Fruit fly (Drosophila melanogaster): ENCODE measurements around the gene fbp.

Gene fbp

DNA sequence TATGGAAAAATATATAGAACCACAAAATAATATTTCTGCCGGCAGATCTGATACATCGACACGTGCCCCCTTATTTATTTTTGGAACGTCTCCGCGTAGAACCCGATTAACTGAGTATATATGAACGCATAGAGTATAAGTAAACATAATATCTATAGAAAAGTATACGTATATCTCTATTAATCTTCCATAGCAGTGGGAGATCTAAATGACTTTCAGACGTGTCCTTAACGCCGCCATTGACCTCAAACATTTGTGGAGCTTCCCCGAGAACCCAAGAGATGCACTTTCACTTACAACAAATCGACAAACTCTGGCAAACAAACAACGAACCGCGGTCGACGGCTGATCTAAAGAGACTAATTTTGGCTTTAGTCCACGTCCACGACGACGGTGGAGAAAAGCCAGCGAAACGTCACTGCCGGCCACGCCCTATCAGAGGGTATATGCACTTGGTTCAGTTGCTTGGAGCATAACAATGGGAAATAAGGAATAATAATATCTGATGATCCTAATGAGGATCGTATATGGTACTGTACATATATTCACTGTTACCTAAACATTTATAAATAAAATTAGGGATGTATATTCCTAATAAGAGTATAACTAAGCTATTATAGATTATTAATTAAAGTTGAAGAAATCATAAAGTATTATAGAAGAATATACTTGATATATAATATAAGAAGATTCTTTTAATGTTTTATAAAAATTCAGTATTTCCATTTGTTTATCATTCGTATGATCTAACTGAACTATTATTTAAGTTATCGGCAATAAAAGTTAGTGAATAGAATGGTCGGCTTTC, at the start of gene fbp (continued):
- peak; percentile 53 for TF ChIP-seq CG6163 (GFP tag; IDR thresholded peaks at IDR 0.05)
- TF ChIP-seq CG6854 (GFP tag; optimal IDR thresholded peaks at IDR 0.05) = no peak
- peak; percentile 60 for TF ChIP-seq CG31627 (GFP tag; optimal IDR thresholded peaks at IDR 0.05)
- TF ChIP-seq Gug (GFP tag; IDR thresholded peaks at IDR 0.05) = peak; percentile 46; the same call in 1 of the 2 replicates
- peak; percentile 30 for TF ChIP-seq CG9139 (GFP tag; optimal IDR thresholded peaks at IDR 0.05)
- peak; percentile 68 to 80 for TF ChIP-seq ss (GFP tag; optimal IDR thresholded peaks at IDR 0.05)
- peak; percentile 76 for TF ChIP-seq net (GFP tag; optimal IDR thresholded peaks at IDR 0.05)
- TF ChIP-seq cyc (GFP tag; optimal IDR thresholded peaks at IDR 0.05) = peak; percentile 57
- peak; percentile 50 for TF ChIP-seq CG8119 (GFP tag; IDR thresholded peaks at IDR 0.05)
- TF ChIP-seq salr (GFP tag; optimal IDR thresholded peaks at IDR 0.05) = peak in 1 of 2 experiments; percentile 93

DNA sequence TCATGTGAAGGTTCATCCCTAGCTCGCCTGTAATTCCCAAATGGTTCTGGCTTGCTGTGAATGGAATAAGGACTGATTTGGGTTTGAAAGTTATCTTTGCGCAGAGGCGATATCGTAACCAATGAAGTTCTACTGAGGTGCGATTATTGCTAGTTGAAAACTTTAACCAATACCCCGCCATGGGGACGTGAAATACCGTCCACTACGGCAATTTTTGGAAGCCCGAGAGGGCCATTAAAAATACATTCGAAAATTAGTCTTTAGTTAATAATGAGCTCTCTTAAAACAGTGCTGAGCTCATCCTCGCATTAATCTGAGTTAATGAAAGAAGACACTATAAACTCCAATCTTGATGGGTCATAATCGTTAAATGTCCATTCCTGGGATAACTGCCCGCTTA, 46.7 kb upstream of the fbp start:
- TF ChIP-seq cyc (GFP tag; optimal IDR thresholded peaks at IDR 0.05) = no peak
- no peak for TF ChIP-seq CG3919 (GFP tag; optimal IDR thresholded peaks at IDR 0.05)
- no peak for TF ChIP-seq fd85E (GFP tag; optimal IDR thresholded peaks at IDR 0.05)
- no peak for TF ChIP-seq CG6276 (GFP tag; optimal IDR thresholded peaks at IDR 0.05)
- TF ChIP-seq CG8632 (GFP tag; optimal IDR thresholded peaks at IDR 0.05) = no peak
- TF ChIP-seq Eip75B (GFP tag; optimal IDR thresholded peaks at IDR 0.05) = no peak
- TF ChIP-seq Blimp-1 (GFP tag; optimal IDR thresholded peaks at IDR 0.05) = no peak
- TF ChIP-seq achi (GFP tag; optimal IDR thresholded peaks at IDR 0.05) = no peak
- no peak for TF ChIP-seq dsx (GFP tag; optimal IDR thresholded peaks at IDR 0.05; ENCODE audit: poor library complexity, severe bottlenecking)
- no peak for TF ChIP-seq ss (GFP tag; optimal IDR thresholded peaks at IDR 0.05)
- no peak for TF ChIP-seq CG11762 (GFP tag; optimal IDR thresholded peaks at IDR 0.05; ENCODE audit: insufficient read depth)
- TF ChIP-seq Hr4 (GFP tag; optimal IDR thresholded peaks at IDR 0.05) = no peak
- no peak for TF ChIP-seq CG6808 (GFP tag; optimal IDR thresholded peaks at IDR 0.05)
- TF ChIP-seq net (GFP tag; optimal IDR thresholded peaks at IDR 0.05) = no peak
- TF ChIP-seq svp (GFP tag) = no peak
- no peak for TF ChIP-seq CG1621 (tag; optimal IDR thresholded peaks at IDR 0.05)

DNA sequence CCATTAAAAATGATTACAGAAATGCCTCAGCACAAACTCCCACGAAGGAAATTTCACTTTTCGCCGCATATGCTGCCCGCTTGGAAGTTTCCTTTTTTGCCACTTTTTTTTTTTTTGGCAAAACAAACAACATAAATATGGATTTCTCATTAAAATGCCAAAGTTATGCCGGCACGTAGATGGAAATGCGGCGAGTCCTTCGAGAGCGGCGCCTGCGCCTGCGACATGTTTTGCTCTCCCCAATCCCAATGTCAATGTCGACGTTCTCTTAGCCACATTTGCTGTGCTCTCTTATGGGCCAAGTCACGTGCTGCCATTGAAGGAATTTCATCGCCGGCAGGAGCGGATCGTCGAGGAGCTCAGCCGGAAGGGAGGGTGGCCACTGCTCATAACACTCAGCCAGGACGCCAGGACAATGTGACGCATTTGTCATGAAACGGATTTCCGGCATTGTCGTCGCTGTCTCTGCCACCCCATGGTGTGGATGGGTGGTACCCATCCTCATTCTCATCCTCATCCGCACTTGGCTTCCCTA, 45.6 kb upstream of the fbp start:
- TF ChIP-seq eg (GFP tag; IDR thresholded peaks at IDR 0.05) (no peak), Eip78C (GFP tag) (no peak), Ets21C (GFP tag; optimal IDR thresholded peaks at IDR 0.05) (no peak), CG6792 (GFP tag; optimal IDR thresholded peaks at IDR 0.05) (no peak), CG11902 (GFP tag; optimal IDR thresholded peaks at IDR 0.05) (no peak), CG11294 (GFP tag; IDR thresholded peaks at IDR 0.05) (no peak)

DNA sequence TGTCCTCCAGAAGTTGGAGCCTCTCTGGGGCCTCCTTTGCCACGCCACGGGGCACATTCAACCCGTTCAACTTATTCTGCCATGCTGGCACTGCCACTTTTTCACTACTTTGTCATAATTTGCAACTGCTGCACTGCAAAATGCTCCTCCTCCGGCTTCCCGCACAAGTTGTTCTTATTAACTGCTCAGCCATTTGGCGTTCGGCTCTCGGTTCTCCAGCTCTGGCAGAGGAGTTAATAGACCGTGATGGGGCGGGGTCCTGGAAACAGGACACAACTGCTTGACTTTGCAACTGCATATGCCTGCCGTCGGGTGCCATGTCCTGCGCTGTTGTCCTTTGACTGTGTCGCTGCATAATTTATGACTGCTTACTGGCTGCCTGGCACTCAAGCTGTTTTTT, 41.1 kb upstream of the fbp start:
- no peak for TF ChIP-seq Sox15 (GFP tag; optimal IDR thresholded peaks at IDR 0.05)
- TF ChIP-seq dsx (GFP tag; optimal IDR thresholded peaks at IDR 0.05; ENCODE audit: poor library complexity, severe bottlenecking) = no peak
- no peak for TF ChIP-seq Hr39 (GFP tag; optimal IDR thresholded peaks at IDR 0.05)

DNA sequence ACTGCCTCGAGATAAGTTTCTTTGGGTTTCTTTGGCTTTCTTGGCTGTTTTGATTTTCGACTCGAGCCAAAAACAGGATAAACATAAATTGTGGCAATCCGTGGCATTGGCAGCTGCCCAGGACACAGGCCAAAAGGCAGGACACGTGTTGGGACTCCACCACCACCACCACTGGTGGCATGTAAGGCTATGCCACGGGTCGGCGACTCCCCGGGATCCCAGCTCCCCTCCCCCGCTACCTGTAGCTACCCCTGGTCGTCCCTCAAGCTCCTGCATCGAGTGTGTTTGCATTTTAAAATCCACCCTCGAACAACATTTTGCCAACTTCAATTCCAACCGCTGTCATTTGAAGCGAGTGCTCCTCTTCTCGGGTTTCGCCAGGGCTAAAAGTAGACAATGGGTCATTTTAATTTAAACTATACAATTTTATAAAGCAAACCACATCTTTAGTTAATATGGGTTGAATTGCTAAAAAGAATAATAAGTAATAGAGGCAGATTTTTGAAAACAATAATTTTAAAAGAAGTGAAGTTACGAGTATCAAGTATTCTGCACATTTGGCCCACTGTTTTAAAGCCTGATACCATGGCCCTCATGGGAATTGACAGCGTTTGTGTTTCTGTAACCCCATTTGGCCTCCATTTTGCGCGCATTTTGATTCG, 38.1 kb upstream of the fbp start:
- TF ChIP-seq dac (GFP tag; optimal IDR thresholded peaks at IDR 0.05) (no peak), CG31627 (GFP tag; optimal IDR thresholded peaks at IDR 0.05) (peak; percentile 10), Hr38 (GFP tag; optimal IDR thresholded peaks at IDR 0.05) (no peak), CG4318 (GFP tag; optimal IDR thresholded peaks at IDR 0.05) (no peak), esn (GFP tag; optimal IDR thresholded peaks at IDR 0.05) (peak; percentile 33), achi (GFP tag; optimal IDR thresholded peaks at IDR 0.05) (peak; percentile 6), Hr4 (GFP tag; optimal IDR thresholded peaks at IDR 0.05) (no peak), pdm3 (GFP tag; optimal IDR thresholded peaks at IDR 0.05) (peak; percentile 3), Sox102F (GFP tag; optimal IDR thresholded peaks at IDR 0.05) (peak; percentile 24), Eip78C (GFP tag) (peak; percentile 36), CG15336 (GFP tag; IDR thresholded peaks at IDR 0.05) (0 out of 2 replicates have a peak, but pooled peaks have one; percentile 13), Smox (GFP tag; optimal IDR thresholded peaks at IDR 0.05) (peak; percentile 47), fd85E (GFP tag; optimal IDR thresholded peaks at IDR 0.05) (no peak), vri (GFP tag; optimal IDR thresholded peaks at IDR 0.05) (peak; percentile 10), acj6 (GFP tag; optimal IDR thresholded peaks at IDR 0.05) (peak; percentile 20), svp (GFP tag) (peak; percentile 65), Eip75B (GFP tag; optimal IDR thresholded peaks at IDR 0.05) (peak; percentile 18), Met (GFP tag; optimal IDR thresholded peaks at IDR 0.05) (peak; percentile 49)
